Fruit fly (Drosophila melanogaster) whole organism, embryonic: ENCODE data around the gene CG43998.
A peak's percentile ranks its signal among the peaks of the same experiment; 100 is the strongest.

Source experiments
- Abd-B ChIP-seq: fragments of 200-800 bp; sonication (Bioruptor generic); optimal IDR thresholded peaks from 2 replicates; lab custom pipeline; 2018; ENCODE audit warnings: missing biosample characterization, mild to moderate bottlenecking, missing genetic modification characterization, moderate library complexity
- Atf6 ChIP-seq: fragments of 200-800 bp; sonication (Bioruptor generic); IDR thresholded peaks from 2 replicates; pipeline ENCODE4 v1.3.6; 2022; ENCODE audit warnings: missing biosample characterization, missing genetic modification characterization
- Bteb2 ChIP-seq: fragments of 200-800 bp; sonication (Bioruptor generic); optimal IDR thresholded peaks from 2 replicates; lab custom pipeline; 2016; ENCODE audit warnings: missing biosample characterization, missing genetic modification characterization
- CG10267 ChIP-seq: fragments of 200-800 bp; sonication (Bioruptor generic); optimal IDR thresholded peaks from 2 replicates; lab custom pipeline; 2018; ENCODE audit warnings: missing biosample characterization, mild to moderate bottlenecking, missing genetic modification characterization, moderate library complexity
- CG10543 ChIP-seq: fragments of 200-800 bp; sonication (Bioruptor generic); optimal IDR thresholded peaks from 3 replicates; lab custom pipeline; 2017; ENCODE audit warnings: missing biosample characterization, mild to moderate bottlenecking, missing genetic modification characterization, moderate library complexity
- CG10565 ChIP-seq: fragments of 200-800 bp; sonication (Bioruptor generic); optimal IDR thresholded peaks from 3 replicates; lab custom pipeline; 2016; ENCODE audit warnings: missing biosample characterization, mild to moderate bottlenecking, missing genetic modification characterization
- CG11085 ChIP-seq: fragments of 200-800 bp; sonication (Bioruptor generic); IDR thresholded peaks from 2 replicates; pipeline ENCODE4 v1.3.6; 2022; ENCODE audit warnings: missing biosample characterization, missing genetic modification characterization
- CG11560 ChIP-seq: fragments of 200-800 bp; sonication (Bioruptor generic); IDR thresholded peaks from 3 replicates; pipeline ENCODE4 v1.3.6; 2022; ENCODE audit warnings: missing biosample characterization, missing genetic modification characterization
- CG11695 ChIP-seq: fragments of 200-800 bp; sonication (Bioruptor generic); IDR thresholded peaks from 3 replicates; pipeline ENCODE4 v1.3.6; 2022; ENCODE audit warnings: missing biosample characterization, missing genetic modification characterization
- CG12744 ChIP-seq: fragments of 200-800 bp; sonication (Bioruptor generic); optimal IDR thresholded peaks from 2 replicates; lab custom pipeline; 2016; ENCODE audit warnings: missing biosample characterization, missing genetic modification characterization
- CG14014 ChIP-seq: fragments of 200-800 bp; sonication (Bioruptor generic); IDR thresholded peaks from 2 replicates; pipeline ENCODE4 v1.3.6; 2022; ENCODE audit warnings: missing biosample characterization, missing genetic modification characterization
- CG15269 ChIP-seq: fragments of 200-800 bp; sonication (Bioruptor generic); optimal IDR thresholded peaks from 2 replicates; lab custom pipeline; 2018; ENCODE audit warnings: missing biosample characterization, mild to moderate bottlenecking, missing genetic modification characterization, moderate library complexity
- CG1647 ChIP-seq: fragments of 200-800 bp; sonication (Bioruptor generic); optimal IDR thresholded peaks from 3 replicates; lab custom pipeline; 2016; ENCODE audit warnings: missing biosample characterization, missing genetic modification characterization
- CG16779 ChIP-seq: fragments of 200-800 bp; sonication (Bioruptor generic); IDR thresholded peaks from 2 replicates; pipeline ENCODE4 v1.3.6; 2022; ENCODE audit warnings: missing biosample characterization, missing genetic modification characterization
- CG2116 ChIP-seq: fragments of 200-800 bp; sonication (Bioruptor generic); optimal IDR thresholded peaks from 3 replicates; lab custom pipeline; 2018; ENCODE audit warnings: missing biosample characterization, mild to moderate bottlenecking, missing genetic modification characterization
- CG2120 ChIP-seq: fragments of 200-800 bp; sonication (Bioruptor generic); optimal IDR thresholded peaks from 3 replicates; lab custom pipeline; 2016; ENCODE audit warnings: missing biosample characterization, missing genetic modification characterization
- CG2678 ChIP-seq: fragments of 200-800 bp; sonication (Bioruptor generic); optimal IDR thresholded peaks from 3 replicates; lab custom pipeline; 2019; ENCODE audit warnings: missing biosample characterization, mild to moderate bottlenecking, missing genetic modification characterization, moderate library complexity
- CG2889 ChIP-seq: fragments of 200-800 bp; sonication (Bioruptor generic); IDR thresholded peaks from 3 replicates; pipeline ENCODE4 v1.3.6; 2022; ENCODE audit warnings: missing biosample characterization, missing genetic modification characterization
- CG3065 ChIP-seq: fragments of 200-800 bp; sonication (Bioruptor generic); optimal IDR thresholded peaks from 2 replicates; lab custom pipeline; 2016; ENCODE audit warnings: missing biosample characterization, missing genetic modification characterization
- CG3407 ChIP-seq: fragments of 200-800 bp; sonication (Bioruptor generic); optimal IDR thresholded peaks from 2 replicates; lab custom pipeline; 2018; ENCODE audit warnings: missing biosample characterization, mild to moderate bottlenecking, missing genetic modification characterization
- CG4707 ChIP-seq: fragments of 200-800 bp; sonication (Bioruptor generic); optimal IDR thresholded peaks from 2 replicates; lab custom pipeline; 2018; ENCODE audit warnings: missing biosample characterization, mild to moderate bottlenecking, missing genetic modification characterization, moderate library complexity
- CG4854 ChIP-seq: fragments of 200-800 bp; sonication (Bioruptor generic); optimal IDR thresholded peaks from 2 replicates; lab custom pipeline; 2016; ENCODE audit warnings: missing biosample characterization, missing genetic modification characterization, inconsistent platforms
- CG6854 ChIP-seq: fragments of 200-800 bp; sonication (Bioruptor generic); optimal IDR thresholded peaks from 3 replicates; lab custom pipeline; 2017; ENCODE audit warnings: missing biosample characterization, mild to moderate bottlenecking, missing genetic modification characterization
- CG7556 ChIP-seq: fragments of 200-800 bp; sonication (Bioruptor generic); optimal IDR thresholded peaks from 2 replicates; lab custom pipeline; 2017; ENCODE audit warnings: missing biosample characterization, mild to moderate bottlenecking, missing genetic modification characterization
- CG7745 ChIP-seq: fragments of 200-800 bp; sonication (Bioruptor generic); optimal IDR thresholded peaks from 2 replicates; lab custom pipeline; 2018; ENCODE audit warnings: missing biosample characterization, mild to moderate bottlenecking, missing genetic modification characterization, moderate library complexity
- CG8944 ChIP-seq: fragments of 200-800 bp; sonication (Bioruptor generic); optimal IDR thresholded peaks from 3 replicates; lab custom pipeline; 2016; ENCODE audit warnings: missing biosample characterization, missing genetic modification characterization
- Doc3 ChIP-seq: fragments of 200-800 bp; sonication (Bioruptor generic); IDR thresholded peaks from 3 replicates; pipeline ENCODE4 v1.3.6; 2022; ENCODE audit warnings: missing biosample characterization, missing genetic modification characterization; ENCODE audit not compliant: partially characterized antibody
- Drgx ChIP-seq: fragments of 200-800 bp; sonication (Bioruptor generic); IDR thresholded peaks from 2 replicates; pipeline ENCODE4 v1.3.6; 2022; ENCODE audit warnings: missing biosample characterization, missing genetic modification characterization
- E2f1 ChIP-seq: fragments of 200-800 bp; sonication (Bioruptor generic); IDR thresholded peaks from 2 replicates; pipeline ENCODE4 v1.3.6; 2022; ENCODE audit warnings: missing biosample characterization, missing genetic modification characterization
- Gsc ChIP-seq: fragments of 200-800 bp; sonication (Bioruptor generic); IDR thresholded peaks from 2 replicates; pipeline ENCODE4 v1.3.6; 2022; ENCODE audit warnings: missing biosample characterization, missing genetic modification characterization
- H15 ChIP-seq: fragments of 200-800 bp; sonication (Bioruptor generic); IDR thresholded peaks from 3 replicates; pipeline ENCODE4 v1.3.6; 2022; ENCODE audit warnings: missing biosample characterization, missing genetic modification characterization
- HLH54F ChIP-seq: fragments of 200-800 bp; sonication (Bioruptor generic); optimal IDR thresholded peaks from 3 replicates; lab custom pipeline; 2016; ENCODE audit warnings: missing biosample characterization, missing genetic modification characterization
- Hr51 ChIP-seq, 2 experiments: fragments of 200-800 bp; sonication (Bioruptor generic); optimal IDR thresholded peaks; 2 replicates in 1 of 2; 3 replicates in 1 of 2; lab custom pipeline; 2016 to 2018; ENCODE audit warnings: missing biosample characterization in 2 of 2, missing genetic modification characterization in 2 of 2, mild to moderate bottlenecking in 1 of 2, moderate library complexity in 1 of 2
- Nf-YB ChIP-seq: fragments of 200-800 bp; sonication (Bioruptor generic); optimal IDR thresholded peaks from 3 replicates; lab custom pipeline; 2019; ENCODE audit warnings: missing biosample characterization, mild to moderate bottlenecking, missing genetic modification characterization, moderate library complexity
- Vsx1 ChIP-seq: fragments of 200-800 bp; sonication (Bioruptor generic); optimal IDR thresholded peaks from 2 replicates; lab custom pipeline; 2017; ENCODE audit warnings: missing biosample characterization, mild to moderate bottlenecking, missing genetic modification characterization, missing genetic modification reagents
- ase ChIP-seq: fragments of 200-800 bp; sonication (Bioruptor generic); IDR thresholded peaks from 3 replicates; pipeline ENCODE4 v1.3.6; 2022; ENCODE audit warnings: missing biosample characterization, missing genetic modification characterization
- bbx ChIP-seq: fragments of 200-800 bp; sonication (Bioruptor generic); IDR thresholded peaks from 2 replicates; pipeline ENCODE4 v1.3.6; 2022; ENCODE audit warnings: missing biosample characterization, missing genetic modification characterization; ENCODE audit not compliant: partially characterized antibody
- cad ChIP-seq: fragments of >200 bp; optimal IDR thresholded peaks from 2 replicates; lab custom pipeline; 2017; ENCODE audit warnings: missing biosample characterization, missing genetic modification characterization
- corto ChIP-seq: fragments of 200-800 bp; sonication (Bioruptor generic); optimal IDR thresholded peaks from 2 replicates; lab custom pipeline; 2016; ENCODE audit warnings: missing biosample characterization, mild to moderate bottlenecking, missing genetic modification characterization, moderate library complexity
- dpn ChIP-seq, 2 experiments: fragments of 200-800 bp; sonication (Bioruptor generic); optimal IDR thresholded peaks; 3 replicates each; lab custom pipeline; 2016; ENCODE audit warnings: missing biosample characterization in 2 of 2, missing genetic modification characterization in 2 of 2
- fd102C ChIP-seq: fragments of 200-800 bp; sonication (Bioruptor generic); optimal IDR thresholded peaks from 2 replicates; lab custom pipeline; 2018; ENCODE audit warnings: missing biosample characterization, mild to moderate bottlenecking, missing genetic modification characterization, moderate library complexity
- insv ChIP-seq, 2 experiments: fragments of 200-800 bp; sonication (Bioruptor generic); optimal IDR thresholded peaks; 3 replicates each; lab custom pipeline; 2016 to 2018; ENCODE audit warnings: missing biosample characterization in 2 of 2, missing genetic modification characterization in 2 of 2
- lola ChIP-seq, 3 experiments: fragments of >200 bp in 2 of 3; fragments of 200-800 bp in 1 of 3; sonication (Bioruptor generic) in 1 of 3; optimal IDR thresholded peaks; 2 replicates each; lab custom pipeline; 2017 to 2019; ENCODE audit warnings: missing biosample characterization in 3 of 3, missing genetic modification characterization in 3 of 3, mild to moderate bottlenecking in 1 of 3, moderate library complexity in 1 of 3
- oc ChIP-seq: fragments of 200-800 bp; sonication (Bioruptor generic); optimal IDR thresholded peaks from 2 replicates; lab custom pipeline; 2018; ENCODE audit warnings: missing biosample characterization, mild to moderate bottlenecking, missing genetic modification characterization, moderate library complexity
- sd ChIP-seq: fragments of 200-800 bp; sonication (Bioruptor generic); optimal IDR thresholded peaks from 3 replicates; lab custom pipeline; 2018; ENCODE audit warnings: missing biosample characterization, mild to moderate bottlenecking, missing genetic modification characterization, moderate library complexity
- sens-2 ChIP-seq: fragments of 200-800 bp; sonication (Bioruptor generic); IDR thresholded peaks from 2 replicates; pipeline ENCODE4 v1.3.6; 2022; ENCODE audit warnings: missing biosample characterization, missing genetic modification characterization
- sima ChIP-seq: fragments of 200-800 bp; sonication (Bioruptor generic); optimal IDR thresholded peaks from 2 replicates; lab custom pipeline; 2016; ENCODE audit warnings: missing biosample characterization, missing genetic modification characterization
- tap ChIP-seq: fragments of 200-800 bp; optimal IDR thresholded peaks from 3 replicates; lab custom pipeline; 2019; ENCODE audit warnings: missing biosample characterization, mild to moderate bottlenecking, missing genetic modification characterization, moderate library complexity
- twi ChIP-seq: fragments of 200-800 bp; optimal IDR thresholded peaks from 2 replicates; lab custom pipeline; 2019; ENCODE audit warnings: missing biosample characterization, mild to moderate bottlenecking, missing genetic modification characterization, moderate library complexity

The CG43998 gene

dm6 chr3R:23958091-23958838 lies 29.5 kb upstream of the CG43998 start, which contains the start of the genes GluProRS and AP-1sigma (continued):
- peak; percentile 92 for TF ChIP-seq Abd-B (GFP tag; lab: Kevin White, UChicago)
- peak; percentile 86 for TF ChIP-seq HLH54F (GFP tag; lab: Kevin White, UChicago)
- TF ChIP-seq E2f1 (GFP tag; lab: Robert Waterston, UW) = peak; percentile 96
- TF ChIP-seq CG8944 = peak; percentile 86
- TF ChIP-seq CG15269 (tag; lab: Kevin White, UChicago) = peak; percentile 87
- TF ChIP-seq CG10267 (tag; lab: Kevin White, UChicago) = peak; percentile 82
- TF ChIP-seq tap = peak; percentile 74
- peak; percentile 79 for TF ChIP-seq corto (GFP tag; lab: Kevin White, UChicago)
- TF ChIP-seq insv (GFP tag; optimal IDR thresholded peaks at IDR 0.05; lab: Kevin White, UChicago) = peak in 1 of 2 experiments; percentile 30
- TF ChIP-seq CG11560 = peak; percentile 87
- peak; percentile 93 for TF ChIP-seq Gsc (GFP tag; lab: Robert Waterston, UW)
- peak; percentile 80 for TF ChIP-seq Vsx1 (GFP tag; lab: Kevin White, UChicago)
- peak; percentile 89 for TF ChIP-seq CG3065 (GFP tag; lab: Kevin White, UChicago)
- peak; percentile 94 for TF ChIP-seq H15
- TF ChIP-seq twi (tag; lab: Kevin White, UChicago) = peak; percentile 83
- TF ChIP-seq cad = no peak
- peak; percentile 94 for TF ChIP-seq Atf6 (GFP tag; lab: Robert Waterston, UW)
- peak; percentile 85 for TF ChIP-seq bbx (GFP tag; lab: Robert Waterston, UW)
- TF ChIP-seq oc = no peak
- peak; percentile 59 for TF ChIP-seq fd102C (GFP tag; lab: Kevin White, UChicago)
- peak; percentile 62 for TF ChIP-seq CG12744 (GFP tag; lab: Kevin White, UChicago)
- no peak for TF ChIP-seq sd (tag; lab: Kevin White, UChicago)
- TF ChIP-seq Hr51 (GFP tag; optimal IDR thresholded peaks at IDR 0.05; lab: Kevin White, UChicago) = peak; percentile 84 to 88
- TF ChIP-seq CG2120 (GFP tag; lab: Kevin White, UChicago) = peak; percentile 94
- TF ChIP-seq CG2116 = peak; percentile 70
- TF ChIP-seq CG4854 (GFP tag; lab: Kevin White, UChicago) = peak; percentile 79
- TF ChIP-seq sens-2 (GFP tag; lab: Robert Waterston, UW) = peak; percentile 94
- TF ChIP-seq CG1647 (GFP tag; lab: Kevin White, UChicago) = peak; percentile 90
- TF ChIP-seq lola (GFP tag; optimal IDR thresholded peaks at IDR 0.05; lab: Kevin White, UChicago) = peak in 1 of 3 experiments; percentile 85
- no peak for TF ChIP-seq CG7745 (tag; lab: Kevin White, UChicago)
- no peak for TF ChIP-seq CG6854 (GFP tag; lab: Kevin White, UChicago)
- peak; percentile 53 for TF ChIP-seq CG10565 (GFP tag; lab: Kevin White, UChicago)
- peak; percentile 95 for TF ChIP-seq CG14014 (GFP tag; lab: Robert Waterston, UW)
- peak; percentile 76 for TF ChIP-seq Bteb2
- peak; percentile 93 for TF ChIP-seq Doc3 (GFP tag; lab: Robert Waterston, UW)
- peak; percentile 65 for TF ChIP-seq Nf-YB (GFP tag; lab: Kevin White, UChicago)
- TF ChIP-seq dpn (GFP tag; optimal IDR thresholded peaks at IDR 0.05; lab: Kevin White, UChicago) = peak; percentile 89 to 94
- TF ChIP-seq CG4707 (GFP tag; lab: Kevin White, UChicago) = peak; percentile 96
- TF ChIP-seq ase (GFP tag; lab: Robert Waterston, UW) = peak; percentile 94
- TF ChIP-seq sima = peak; percentile 39
- peak; percentile 92 for TF ChIP-seq Drgx
- TF ChIP-seq CG2889 (GFP tag; lab: Robert Waterston, UW) = peak; percentile 92
- TF ChIP-seq CG7556 (GFP tag; lab: Kevin White, UChicago) = peak; percentile 82
- peak; percentile 92 for TF ChIP-seq CG11695
- peak; percentile 89 for TF ChIP-seq CG2678 (tag; lab: Kevin White, UChicago)
- peak; percentile 95 for TF ChIP-seq CG11085 (GFP tag; lab: Robert Waterston, UW)
- peak; percentile 83 for TF ChIP-seq CG3407
- peak; percentile 82 for TF ChIP-seq CG10543 (GFP tag; lab: Kevin White, UChicago)
- TF ChIP-seq CG16779 = peak; percentile 83
